Fruit fly (Drosophila melanogaster) whole organism, wandering third instar larva: ENCODE results near the gene RPA2.

Source experiments
- CG32264 ChIP-seq: fragments of 200-800 bp; sonication (Bioruptor generic); optimal IDR thresholded peaks from 2 replicates; lab custom pipeline; 2016; ENCODE audit warnings: missing biosample characterization, missing genetic modification characterization
- Dfd ChIP-seq: fragments of >200 bp; optimal IDR thresholded peaks from 2 replicates; lab custom pipeline; 2017; ENCODE audit warnings: missing biosample characterization, missing genetic modification characterization
- Dif ChIP-seq: fragments of 200-275, 200-300 bp; sonication (Bioruptor generic); optimal IDR thresholded peaks from 2 replicates; lab custom pipeline; 2018; ENCODE audit warnings: missing biosample characterization, missing genetic modification characterization; ENCODE audit not compliant: partially characterized antibody
- Hr78 ChIP-seq: fragments of >200 bp; optimal IDR thresholded peaks from 2 replicates; lab custom pipeline; 2017; ENCODE audit warnings: missing biosample characterization, missing genetic modification characterization
- Mio ChIP-seq: sonication (Bioruptor generic); optimal IDR thresholded peaks from 2 replicates; lab custom pipeline; 2016; ENCODE audit warnings: missing biosample characterization, missing genetic modification characterization
- dmrt93B ChIP-seq: fragments of 200-800 bp; sonication (Bioruptor generic); optimal IDR thresholded peaks from 2 replicates; lab custom pipeline; 2018; ENCODE audit warnings: missing biosample characterization, mild to moderate bottlenecking, missing genetic modification characterization
- h ChIP-seq: fragments of 200-800 bp; sonication (Bioruptor generic); optimal IDR thresholded peaks from 3 replicates; lab custom pipeline; 2016; ENCODE audit warnings: missing biosample characterization, mild to moderate bottlenecking, missing genetic modification characterization
- rgr ChIP-seq: fragments of 200-800 bp; sonication (Bioruptor generic); optimal IDR thresholded peaks from 3 replicates; lab custom pipeline; 2016; ENCODE audit warnings: missing biosample characterization, mild to moderate bottlenecking, missing genetic modification characterization
- tai ChIP-seq: sonication (Bioruptor generic); optimal IDR thresholded peaks from 2 replicates; lab custom pipeline; 2016; ENCODE audit warnings: missing biosample characterization, missing genetic modification characterization
- usp ChIP-seq: fragments of >200 bp; optimal IDR thresholded peaks from 2 replicates; lab custom pipeline; 2017; ENCODE audit warnings: missing biosample characterization, missing genetic modification characterization
- woc ChIP-seq: sonication (Bioruptor generic); optimal IDR thresholded peaks from 2 replicates; lab custom pipeline; 2016; ENCODE audit warnings: missing biosample characterization, mild to moderate bottlenecking, missing genetic modification characterization

DNA sequence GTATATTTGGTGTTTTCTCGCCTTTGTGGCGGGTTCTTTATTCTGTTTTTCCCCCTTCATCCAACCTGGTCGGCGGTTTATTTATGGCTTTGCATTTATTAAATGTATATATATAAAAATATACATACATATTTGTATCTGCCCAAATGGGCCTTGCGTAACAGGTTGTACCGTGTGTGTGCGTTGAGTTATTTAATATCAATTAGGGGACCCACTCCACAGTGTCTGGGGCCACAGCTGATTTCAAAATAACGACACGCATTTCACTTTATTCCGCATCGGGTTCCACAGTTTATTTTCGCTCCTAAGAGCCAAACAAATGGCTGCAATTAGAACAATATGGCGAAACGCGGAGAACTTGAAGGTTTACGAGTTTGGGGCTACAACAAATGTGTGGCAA lies 49.6 kb upstream of the RPA2 start:
- TF ChIP-seq woc (no peak), dmrt93B (GFP tag; lab: Kevin White, UChicago) (no peak), usp (GFP tag; lab: Kevin White, UChicago) (no peak), tai (no peak), Dif (GFP tag; lab: Kevin White, UChicago) (no peak), CG32264 (GFP tag; lab: Kevin White, UChicago) (no peak), Dfd (GFP tag; lab: Kevin White, UChicago) (no peak), Mio (no peak), Hr78 (GFP tag; lab: Kevin White, UChicago) (no peak), rgr (no peak), h (GFP tag; lab: Kevin White, UChicago) (no peak)
